Fruit fly (Drosophila melanogaster) whole organism, prepupa: ENCODE data around the gene CG9393.

Source experiments
- Blimp-1 ChIP-seq: fragments of 200-800 bp; sonication (Bioruptor generic); optimal IDR thresholded peaks from 3 replicates; lab custom pipeline; 2017; ENCODE audit warnings: missing biosample characterization, missing genetic modification characterization, mild to moderate bottlenecking, moderate library complexity, missing genetic modification reagents
- CG10631 ChIP-seq: fragments of 200-800 bp; sonication (Bioruptor generic); optimal IDR thresholded peaks from 2 replicates; lab custom pipeline; 2016; ENCODE audit warnings: missing biosample characterization, missing genetic modification characterization
- CG10669 ChIP-seq: fragments of 200-800 bp; sonication (Bioruptor generic); optimal IDR thresholded peaks from 3 replicates; lab custom pipeline; 2018; ENCODE audit warnings: missing biosample characterization, mild to moderate bottlenecking, missing genetic modification characterization, moderate library complexity
- CG11762 ChIP-seq: fragments of 200-800 bp; sonication (Bioruptor generic); optimal IDR thresholded peaks from 3 replicates; lab custom pipeline; 2016; ENCODE audit warnings: missing biosample characterization, missing genetic modification characterization; ENCODE audit not compliant: insufficient read depth
- CG11902 ChIP-seq: fragments of 200-800 bp; sonication (Bioruptor generic); optimal IDR thresholded peaks from 3 replicates; lab custom pipeline; 2016; ENCODE audit warnings: missing biosample characterization, missing genetic modification characterization
- CG15336 ChIP-seq: fragments of 200-800 bp; sonication (Bioruptor generic); IDR thresholded peaks from 2 replicates; pipeline ENCODE4 v1.3.6; 2022; ENCODE audit warnings: missing biosample characterization, missing genetic modification characterization
- CG1621 ChIP-seq: fragments of 200-800 bp; sonication (Bioruptor generic); optimal IDR thresholded peaks from 3 replicates; lab custom pipeline; 2018; ENCODE audit warnings: missing biosample characterization, mild to moderate bottlenecking, missing genetic modification characterization
- CG3032 ChIP-seq: fragments of 200-800 bp; optimal IDR thresholded peaks from 2 replicates; lab custom pipeline; 2019; ENCODE audit warnings: missing biosample characterization, mild to moderate bottlenecking, missing genetic modification characterization, moderate library complexity
- CG31627 ChIP-seq: fragments of 200-800 bp; sonication (Bioruptor generic); optimal IDR thresholded peaks from 3 replicates; lab custom pipeline; 2016; ENCODE audit warnings: missing biosample characterization, missing genetic modification characterization
- CG32006 ChIP-seq: fragments of 200-800 bp; sonication (Bioruptor generic); optimal IDR thresholded peaks from 3 replicates; lab custom pipeline; 2017; ENCODE audit warnings: missing biosample characterization, mild to moderate bottlenecking, missing genetic modification characterization
- CG4318 ChIP-seq: fragments of 200-800 bp; sonication (Bioruptor generic); optimal IDR thresholded peaks from 3 replicates; lab custom pipeline; 2017; ENCODE audit warnings: missing biosample characterization, mild to moderate bottlenecking, missing genetic modification characterization
- CG6163 ChIP-seq: fragments of 200-800 bp; sonication (Bioruptor generic); IDR thresholded peaks from 3 replicates; pipeline ENCODE4 v1.3.6; 2022; ENCODE audit warnings: missing biosample characterization, missing genetic modification characterization
- CG6276 ChIP-seq: fragments of 200-800 bp; sonication (Bioruptor generic); optimal IDR thresholded peaks from 2 replicates; lab custom pipeline; 2017; ENCODE audit warnings: missing biosample characterization, mild to moderate bottlenecking, missing genetic modification characterization
- CG6792 ChIP-seq: fragments of 200-800 bp; sonication (Bioruptor generic); optimal IDR thresholded peaks from 3 replicates; lab custom pipeline; 2016; ENCODE audit warnings: missing biosample characterization, missing genetic modification characterization
- CG6808 ChIP-seq: fragments of 200-800 bp; sonication (Bioruptor generic); optimal IDR thresholded peaks from 3 replicates; lab custom pipeline; 2017; ENCODE audit warnings: missing biosample characterization, missing genetic modification characterization, mild to moderate bottlenecking, moderate library complexity, missing genetic modification reagents
- CG7368 ChIP-seq: fragments of 200-800 bp; sonication (Bioruptor generic); optimal IDR thresholded peaks from 3 replicates; lab custom pipeline; 2016; ENCODE audit warnings: missing biosample characterization, missing genetic modification characterization
- CG8119 ChIP-seq: fragments of 200-800 bp; sonication (Bioruptor generic); IDR thresholded peaks from 3 replicates; pipeline ENCODE4 v1.3.6; 2022; ENCODE audit warnings: missing biosample characterization, missing genetic modification characterization
- CG8632 ChIP-seq: fragments of 200-800 bp; sonication (Bioruptor generic); optimal IDR thresholded peaks from 3 replicates; lab custom pipeline; 2016; ENCODE audit warnings: missing biosample characterization, missing genetic modification characterization
- CG9139 ChIP-seq: fragments of 200-800 bp; sonication (Bioruptor generic); optimal IDR thresholded peaks from 3 replicates; lab custom pipeline; 2017; ENCODE audit warnings: missing biosample characterization, mild to moderate bottlenecking, missing genetic modification characterization
- Eip75B ChIP-seq: fragments of 200-800 bp; sonication (Bioruptor generic); optimal IDR thresholded peaks from 3 replicates; lab custom pipeline; 2016; ENCODE audit warnings: missing biosample characterization, missing genetic modification characterization
- Eip78C ChIP-seq: fragments of 200-800 bp; sonication (Bioruptor generic); peaks from one replicate; lab custom pipeline; 2016; ENCODE audit warnings: missing biosample characterization, missing genetic modification characterization
- Eip93F ChIP-seq: fragments of 200-800 bp; sonication (Bioruptor generic); optimal IDR thresholded peaks from 2 replicates; lab custom pipeline; 2016; ENCODE audit warnings: missing biosample characterization, mild to moderate bottlenecking, missing genetic modification characterization
- Ets21C ChIP-seq: fragments of 200-800 bp; sonication (Bioruptor generic); optimal IDR thresholded peaks from 3 replicates; lab custom pipeline; 2016; ENCODE audit warnings: missing biosample characterization, missing genetic modification characterization
- Ets96B ChIP-seq: fragments of 200-800 bp; optimal IDR thresholded peaks from 2 replicates; lab custom pipeline; 2019; ENCODE audit warnings: missing biosample characterization, mild to moderate bottlenecking, missing genetic modification characterization, moderate library complexity
- Hr38 ChIP-seq: sonication (Bioruptor generic); optimal IDR thresholded peaks from 2 replicates; lab custom pipeline; 2016; ENCODE audit warnings: missing biosample characterization, missing genetic modification characterization
- Hr4 ChIP-seq: fragments of 200-800 bp; sonication (Bioruptor generic); optimal IDR thresholded peaks from 3 replicates; lab custom pipeline; 2016; ENCODE audit warnings: missing biosample characterization, missing genetic modification characterization
- Lpt ChIP-seq: fragments of 200-800 bp; sonication (Bioruptor generic); optimal IDR thresholded peaks from 3 replicates; lab custom pipeline; 2016; ENCODE audit warnings: missing biosample characterization, missing genetic modification characterization
- OdsH ChIP-seq: fragments of 200-800 bp; sonication (Bioruptor generic); optimal IDR thresholded peaks from 3 replicates; lab custom pipeline; 2016; ENCODE audit warnings: missing biosample characterization, missing genetic modification characterization
- Sox14 ChIP-seq: fragments of 200-800 bp; sonication (Bioruptor generic); optimal IDR thresholded peaks from 3 replicates; lab custom pipeline; 2016; ENCODE audit warnings: missing biosample characterization, missing genetic modification characterization
- Sox15 ChIP-seq: fragments of 200-800 bp; sonication (Bioruptor generic); optimal IDR thresholded peaks from 3 replicates; lab custom pipeline; 2016; ENCODE audit warnings: missing biosample characterization, missing genetic modification characterization
- achi ChIP-seq: fragments of 200-800 bp; sonication (Bioruptor generic); optimal IDR thresholded peaks from 3 replicates; lab custom pipeline; 2016; ENCODE audit warnings: missing biosample characterization, missing genetic modification characterization
- acj6 ChIP-seq: fragments of 200-800 bp; sonication (Bioruptor generic); optimal IDR thresholded peaks from 3 replicates; lab custom pipeline; 2016; ENCODE audit warnings: missing biosample characterization, missing genetic modification characterization
- dac ChIP-seq: fragments of 200-800 bp; sonication (Bioruptor generic); optimal IDR thresholded peaks from 2 replicates; lab custom pipeline; 2017; ENCODE audit warnings: missing biosample characterization, mild to moderate bottlenecking, missing genetic modification characterization
- eg ChIP-seq: fragments of 200-800 bp; sonication (Bioruptor generic); IDR thresholded peaks from 3 replicates; pipeline ENCODE4 v1.3.6; 2022; ENCODE audit warnings: missing biosample characterization, missing genetic modification characterization
- esn ChIP-seq: fragments of 200-800 bp; sonication (Bioruptor generic); optimal IDR thresholded peaks from 2 replicates; lab custom pipeline; 2016; ENCODE audit warnings: missing biosample characterization, mild to moderate bottlenecking, missing genetic modification characterization, moderate library complexity
- fd59A ChIP-seq: fragments of 200-800 bp; sonication (Bioruptor generic); optimal IDR thresholded peaks from 2 replicates; lab custom pipeline; 2017; ENCODE audit warnings: missing biosample characterization, mild to moderate bottlenecking, missing genetic modification characterization, missing genetic modification reagents
- net ChIP-seq: fragments of 200-800 bp; sonication (Bioruptor generic); optimal IDR thresholded peaks from 3 replicates; lab custom pipeline; 2016; ENCODE audit warnings: missing biosample characterization, missing genetic modification characterization
- salr ChIP-seq, 2 experiments: fragments of 200-800 bp; sonication (Bioruptor generic); optimal IDR thresholded peaks; 3 replicates each; lab custom pipeline; 2016 to 2018; ENCODE audit warnings: missing biosample characterization in 2 of 2, missing genetic modification characterization in 2 of 2, mild to moderate bottlenecking in 1 of 2
- spab ChIP-seq: fragments of 200-800 bp; sonication (Bioruptor generic); optimal IDR thresholded peaks from 2 replicates; lab custom pipeline; 2017; ENCODE audit warnings: missing biosample characterization, mild to moderate bottlenecking, missing genetic modification characterization, missing genetic modification reagents
- ss ChIP-seq, 2 experiments: fragments of 200-800 bp; sonication (Bioruptor generic); optimal IDR thresholded peaks; 2 replicates in 1 of 2; 3 replicates in 1 of 2; lab custom pipeline; 2017 to 2018; ENCODE audit warnings: mild to moderate bottlenecking in 2 of 2, missing biosample characterization in 2 of 2, missing genetic modification characterization in 2 of 2, moderate library complexity in 1 of 2
- svp ChIP-seq: fragments of 200-800 bp; sonication (Bioruptor generic); peaks from one replicate; lab custom pipeline; 2016; ENCODE audit warnings: missing biosample characterization, missing genetic modification characterization
- topi ChIP-seq: fragments of 200-800 bp; sonication (Bioruptor generic); optimal IDR thresholded peaks from 3 replicates; lab custom pipeline; 2016; ENCODE audit warnings: missing biosample characterization, missing genetic modification characterization

CG9393 gene

dm6 chr3R:9594839-9595238 lies 31.4 kb upstream of the CG9393 start:
- TF ChIP-seq OdsH (GFP tag; lab: Kevin White, UChicago) (no peak), Ets21C (GFP tag; lab: Kevin White, UChicago) (no peak), CG11762 (GFP tag; lab: Kevin White, UChicago) (no peak), eg (GFP tag; lab: Robert Waterston, UW) (peak; percentile 69), Eip93F (GFP tag; lab: Kevin White, UChicago) (no peak), spab (GFP tag; lab: Kevin White, UChicago) (no peak), CG8119 (GFP tag; lab: Robert Waterston, UW) (peak; percentile 16; the same call in 2 of the 3 replicates), topi (GFP tag; lab: Kevin White, UChicago) (no peak), esn (no peak), dac (GFP tag; lab: Kevin White, UChicago) (no peak), Sox15 (no peak), CG9139 (GFP tag; lab: Kevin White, UChicago) (no peak), CG6163 (GFP tag; lab: Robert Waterston, UW) (peak; percentile 47), CG11902 (no peak), CG15336 (peak; percentile 45), CG7368 (GFP tag; lab: Kevin White, UChicago) (no peak), CG4318 (no peak), CG6792 (GFP tag; lab: Kevin White, UChicago) (no peak), Ets96B (tag; lab: Kevin White, UChicago) (no peak), svp (GFP tag; lab: Kevin White, UChicago) (no peak), CG31627 (GFP tag; lab: Kevin White, UChicago) (no peak), CG6808 (GFP tag; lab: Kevin White, UChicago) (no peak), Eip75B (GFP tag; lab: Kevin White, UChicago) (no peak), Lpt (GFP tag; lab: Kevin White, UChicago) (no peak), CG8632 (no peak), Hr38 (GFP tag; lab: Kevin White, UChicago) (no peak), CG10669 (GFP tag; lab: Kevin White, UChicago) (no peak)

dm6 chr3R:9594251-9594581 lies 30.7 kb upstream of the CG9393 start:
- TF ChIP-seq CG10669 (GFP tag; lab: Kevin White, UChicago): peak; percentile 16
- peak; percentile 30 for TF ChIP-seq net (GFP tag; lab: Kevin White, UChicago)
- TF ChIP-seq Eip75B (GFP tag; lab: Kevin White, UChicago): peak; percentile 10
- peak; percentile 12 for TF ChIP-seq CG3032 (tag; lab: Kevin White, UChicago)
- TF ChIP-seq esn: no peak
- TF ChIP-seq Ets96B (tag; lab: Kevin White, UChicago): peak; percentile 23
- TF ChIP-seq CG1621 (tag; lab: Kevin White, UChicago): no peak
- no peak for TF ChIP-seq Blimp-1
- TF ChIP-seq Ets21C (GFP tag; lab: Kevin White, UChicago): no peak
- TF ChIP-seq achi (GFP tag; lab: Kevin White, UChicago): peak; percentile 37
- TF ChIP-seq CG8632: peak; percentile 34
- peak; percentile 37 for TF ChIP-seq Eip78C (GFP tag; lab: Kevin White, UChicago)
- peak in 1 of 2 experiments; percentile 32 for TF ChIP-seq ss (GFP tag; optimal IDR thresholded peaks at IDR 0.05; lab: Kevin White, UChicago)
- peak; percentile 65 for TF ChIP-seq CG6808 (GFP tag; lab: Kevin White, UChicago)
- peak; percentile 61 for TF ChIP-seq Hr4 (GFP tag; lab: Kevin White, UChicago)
- TF ChIP-seq svp (GFP tag; lab: Kevin White, UChicago): no peak
- TF ChIP-seq CG32006 (GFP tag; lab: Kevin White, UChicago): peak; percentile 82
- TF ChIP-seq topi (GFP tag; lab: Kevin White, UChicago): no peak
- TF ChIP-seq Sox14 (GFP tag; lab: Kevin White, UChicago): peak; percentile 29
- TF ChIP-seq salr (GFP tag; optimal IDR thresholded peaks at IDR 0.05; lab: Kevin White, UChicago): peak in 1 of 2 experiments; percentile 11
- peak; percentile 27 for TF ChIP-seq CG6792 (GFP tag; lab: Kevin White, UChicago)
- peak; percentile 61 for TF ChIP-seq spab (GFP tag; lab: Kevin White, UChicago)
- peak; percentile 55 for TF ChIP-seq OdsH (GFP tag; lab: Kevin White, UChicago)
- TF ChIP-seq fd59A (GFP tag; lab: Kevin White, UChicago): peak; percentile 58
- TF ChIP-seq CG6276 (GFP tag; lab: Kevin White, UChicago): peak; percentile 58
- no peak for TF ChIP-seq CG7368 (GFP tag; lab: Kevin White, UChicago)
- TF ChIP-seq Lpt (GFP tag; lab: Kevin White, UChicago): peak; percentile 13
- no peak for TF ChIP-seq Hr38 (GFP tag; lab: Kevin White, UChicago)
- 0 out of 2 replicates have a peak, but pooled peaks have one; percentile 4 for TF ChIP-seq CG15336
- TF ChIP-seq CG11902: peak; percentile 3
- peak; percentile 47 for TF ChIP-seq acj6 (GFP tag; lab: Kevin White, UChicago)
- TF ChIP-seq CG10631 (GFP tag; lab: Kevin White, UChicago): peak; percentile 59
